Worm (Caenorhabditis elegans) whole organism, midembryonic: ENCODE data around the gene laf-1.
A peak's percentile ranks its signal among the peaks of the same experiment; 100 is the strongest.

Source experiments
- T22C8.4 ChIP-seq: fragments of 200-800 bp; sonication (Bioruptor generic); IDR thresholded peaks from 2 replicates; pipeline ENCODE4 v1.3.6; 2022; ENCODE audit warnings: missing genetic modification characterization, missing compliant biosample characterization
- cog-1 ChIP-seq: sonication (generic microtip); optimal IDR thresholded peaks from 2 replicates; lab custom pipeline; 2016; ENCODE audit warnings: missing genetic modification characterization, missing compliant biosample characterization
- flt-1 ChIP-seq: fragments of 200-800 bp; sonication (Bioruptor generic); IDR thresholded peaks from 2 replicates; pipeline ENCODE4 v1.3.6; 2022; ENCODE audit warnings: missing genetic modification characterization, missing compliant biosample characterization
- klf-2 ChIP-seq: fragments of 200-800 bp; sonication (Bioruptor generic); conservative IDR thresholded peaks from 2 replicates; pipeline ENCODE4 v1.3.6; 2022; ENCODE audit warnings: missing genetic modification reagents, missing genetic modification characterization, missing compliant biosample characterization
- med-1 ChIP-seq: sonication (generic microtip); optimal IDR thresholded peaks from 2 replicates; lab custom pipeline; 2017; ENCODE audit warnings: missing genetic modification characterization, mild to moderate bottlenecking, missing compliant biosample characterization, antibody characterized with exemption, missing genetic modification reagents; ENCODE audit not compliant: insufficient read depth
- ref-1 ChIP-seq: fragments of 200-800 bp; sonication (Bioruptor generic); conservative IDR thresholded peaks from 2 replicates; pipeline ENCODE4 v1.3.6; 2022; ENCODE audit warnings: missing genetic modification reagents, missing genetic modification characterization, missing compliant biosample characterization
- tab-1 ChIP-seq: fragments of 200-800 bp; sonication (Bioruptor generic); IDR thresholded peaks from 2 replicates; pipeline ENCODE4 v1.3.6; 2022; ENCODE audit warnings: missing genetic modification characterization, missing compliant biosample characterization
- ztf-23 ChIP-seq: fragments of 200-800 bp; sonication (Bioruptor generic); IDR thresholded peaks from 2 replicates; pipeline ENCODE4 v1.3.6; 2022; ENCODE audit warnings: missing genetic modification reagents, missing genetic modification characterization, missing compliant biosample characterization
- ztf-29 ChIP-seq: fragments of 200-800 bp; sonication (Bioruptor generic); IDR thresholded peaks from 2 replicates; pipeline ENCODE4 v1.3.6; 2022; ENCODE audit warnings: missing genetic modification reagents, missing genetic modification characterization, missing compliant biosample characterization

DNA sequence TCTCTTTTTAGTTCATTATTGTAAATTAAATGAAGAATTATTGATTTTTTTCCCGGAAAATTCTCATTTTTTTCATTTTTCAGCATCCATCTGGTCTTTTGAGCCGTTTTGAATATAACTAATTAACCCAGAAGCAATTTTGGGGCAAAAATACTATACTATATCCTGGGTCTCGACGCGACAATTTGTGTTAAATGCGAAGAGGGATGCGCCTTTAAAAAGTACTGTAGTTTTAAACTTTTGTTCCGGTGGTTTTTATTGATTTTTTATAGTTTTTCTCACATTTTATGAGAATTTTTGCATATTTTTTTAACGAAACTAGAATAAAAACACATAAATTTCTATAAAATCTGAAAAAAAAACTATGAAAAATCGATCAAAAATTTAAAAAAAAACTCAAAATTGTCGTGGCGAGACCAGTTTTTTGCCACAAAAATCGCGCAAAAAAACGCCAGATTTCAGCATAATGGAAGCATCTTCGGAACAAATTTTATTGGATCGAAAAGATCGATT is 9.2 kb upstream of the laf-1 start, which contains the start of gene tbcc-1:
- no peak for TF ChIP-seq flt-1 (GFP tag; lab: Robert Waterston, UW)
- TF ChIP-seq cog-1 (tag; lab: Kevin White, UChicago) = no peak
- no peak for TF ChIP-seq med-1 (GFP tag; lab: Kevin White, UChicago)
- TF ChIP-seq klf-2 = no peak
- TF ChIP-seq tab-1 (GFP tag; lab: Robert Waterston, UW) = no peak
- TF ChIP-seq T22C8.4 (GFP tag; lab: Robert Waterston, UW) = 0 out of 2 replicates have a peak, but pooled peaks have one; percentile 8
- TF ChIP-seq ztf-23 (GFP tag; lab: Robert Waterston, UW) = no peak
- TF ChIP-seq ztf-29 (GFP tag; lab: Robert Waterston, UW) = no peak
- no peak for TF ChIP-seq ref-1 (GFP tag; lab: Robert Waterston, UW)
